Fruit fly (Drosophila melanogaster): ENCODE data around the gene CG6415.

DNA sequence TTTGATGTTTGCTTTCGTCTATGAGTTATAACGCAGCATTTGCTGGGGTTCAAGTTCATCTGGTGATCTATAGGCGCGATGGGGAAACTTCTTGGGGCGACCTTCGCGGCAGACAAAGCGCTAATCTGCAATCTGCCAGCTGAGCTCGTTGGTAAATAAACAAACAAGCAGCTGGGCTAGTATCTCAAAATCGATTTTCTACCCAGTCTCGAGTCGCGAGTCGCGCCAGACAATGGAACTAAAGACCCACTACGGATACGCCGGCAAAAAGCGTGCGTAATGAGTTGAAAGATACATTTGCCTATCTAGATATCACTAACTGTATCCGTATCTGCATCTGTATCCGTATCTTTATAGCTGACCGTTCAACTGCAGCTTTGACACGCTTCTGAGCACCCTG is 50.2 kb downstream of the CG6415 start:
- TF ChIP-seq CG8478 (optimal IDR thresholded peaks at IDR 0.05) (no peak), CTCF (optimal IDR thresholded peaks at IDR 0.05) (no peak)
